Comparison of ENCODE assay signal across 5 fruit fly cellular contexts in the genomic region with DNA sequence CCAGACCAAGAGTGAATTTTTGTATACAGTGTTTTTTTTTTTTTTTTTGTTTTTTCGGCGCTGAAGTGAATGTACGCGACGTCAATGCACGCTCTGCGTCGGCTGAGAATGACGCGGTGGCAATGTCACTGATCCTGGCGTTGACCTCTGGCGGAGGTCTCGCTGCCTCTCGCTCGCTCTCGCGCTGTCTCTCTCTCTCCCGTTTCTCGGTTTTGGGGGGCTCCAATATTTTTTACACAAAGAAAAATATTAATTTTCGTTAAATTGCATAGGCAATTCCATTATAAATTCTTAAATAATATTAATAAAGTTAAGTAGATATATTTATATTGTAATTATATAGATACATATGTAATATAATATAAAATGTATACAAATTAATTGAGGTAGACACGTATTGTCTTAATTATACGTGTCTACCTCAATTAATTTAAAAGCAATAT.
TF ChIP-seq lines count a peak whose summit lies in the region.

No protein-coding gene starts in this region.

- no peak for TF ChIP-seq CTCF in whole organism, embryonic (GFP tag; optimal IDR thresholded peaks at IDR 0.05; lab: Kevin White, UChicago)

TF ChIP-seq in whole organism, 6 proteins besides CTCF, POLR2A, EP300 and RAD21:
- TF ChIP-seq EcR (GFP tag; optimal IDR thresholded peaks at IDR 0.05; lab: Kevin White, UChicago): peak; percentile 35 to 78
- no peak for TF ChIP-seq Dll (optimal IDR thresholded peaks at IDR 0.05; lab: Kevin White, UChicago)

TF ChIP-seq in whole organism, embryonic, 481 proteins besides CTCF, POLR2A, EP300 and RAD21 (continues in another document):
- TF ChIP-seq NfI (GFP tag; optimal IDR thresholded peaks at IDR 0.05; lab: Kevin White, UChicago) (no peak), Rfx (GFP tag; IDR thresholded peaks at IDR 0.05; lab: Robert Waterston, UW) (no peak), CG10267 (tag; optimal IDR thresholded peaks at IDR 0.05; lab: Kevin White, UChicago) (peak; percentile 7), hb (GFP tag; IDR thresholded peaks at IDR 0.05; lab: Robert Waterston, UW; ENCODE audit: partially characterized antibody) (no peak), Pdp1 (GFP tag; optimal IDR thresholded peaks at IDR 0.05; lab: Kevin White, UChicago) (no peak), CG16863 (GFP tag; optimal IDR thresholded peaks at IDR 0.05; lab: Kevin White, UChicago) (no peak), bowl (GFP tag; IDR thresholded peaks at IDR 0.05; lab: Robert Waterston, UW) (no peak), tx (GFP tag; optimal IDR thresholded peaks at IDR 0.05; lab: Kevin White, UChicago) (no peak), gsb (GFP tag; IDR thresholded peaks at IDR 0.05; lab: Robert Waterston, UW) (no peak), Usf (GFP tag; optimal IDR thresholded peaks at IDR 0.05; lab: Kevin White, UChicago) (no peak), gcm (GFP tag; optimal IDR thresholded peaks at IDR 0.05; lab: Kevin White, UChicago) (no peak), HLH3B (GFP tag; IDR thresholded peaks at IDR 0.05; lab: Robert Waterston, UW) (peak; percentile 19; the same call in 1 of the 2 replicates), CG17829 (tag; optimal IDR thresholded peaks at IDR 0.05; lab: Kevin White, UChicago) (peak; percentile 1), ara (GFP tag; IDR thresholded peaks at IDR 0.05; lab: Robert Waterston, UW) (no peak), CG15269 (tag; optimal IDR thresholded peaks at IDR 0.05; lab: Kevin White, UChicago) (peak; percentile 51), al (GFP tag; IDR thresholded peaks at IDR 0.05; lab: Robert Waterston, UW) (no peak), Aef1 (GFP tag; IDR thresholded peaks at IDR 0.05; lab: Robert Waterston, UW) (no peak), CG13424 (tag; optimal IDR thresholded peaks at IDR 0.05; lab: Kevin White, UChicago) (peak; percentile 12), CG15696 (tag; optimal IDR thresholded peaks at IDR 0.05; lab: Kevin White, UChicago) (no peak), trh (GFP tag; optimal IDR thresholded peaks at IDR 0.05; lab: Kevin White, UChicago) (no peak), Ada2b (GFP tag; IDR thresholded peaks at IDR 0.05; lab: Robert Waterston, UW) (0 out of 2 replicates have a peak, but pooled peaks have one; percentile 11)

TF ChIP-seq in whole organism, prepupa, 60 proteins besides CTCF, POLR2A, EP300 and RAD21:
- TF ChIP-seq CG4318 (GFP tag; optimal IDR thresholded peaks at IDR 0.05; lab: Kevin White, UChicago): no peak
- TF ChIP-seq CG3919 (GFP tag; optimal IDR thresholded peaks at IDR 0.05; lab: Kevin White, UChicago): no peak
- TF ChIP-seq Eip93F (GFP tag; optimal IDR thresholded peaks at IDR 0.05; lab: Kevin White, UChicago): no peak
- TF ChIP-seq Hr39 (GFP tag; optimal IDR thresholded peaks at IDR 0.05; lab: Kevin White, UChicago): no peak
- TF ChIP-seq acj6 (GFP tag; optimal IDR thresholded peaks at IDR 0.05; lab: Kevin White, UChicago): no peak
- TF ChIP-seq CG10631 (GFP tag; optimal IDR thresholded peaks at IDR 0.05; lab: Kevin White, UChicago): no peak
- TF ChIP-seq CG3032 (tag; optimal IDR thresholded peaks at IDR 0.05; lab: Kevin White, UChicago): no peak
- TF ChIP-seq Ets21C (GFP tag; optimal IDR thresholded peaks at IDR 0.05; lab: Kevin White, UChicago): no peak
- peak; percentile 97 for TF ChIP-seq svp (GFP tag; lab: Kevin White, UChicago)
- TF ChIP-seq CG34406 (GFP tag; optimal IDR thresholded peaks at IDR 0.05; lab: Kevin White, UChicago): peak; percentile 35
- TF ChIP-seq esn (GFP tag; optimal IDR thresholded peaks at IDR 0.05; lab: Kevin White, UChicago): peak; percentile 1

TF ChIP-seq in whole organism, pupa, 21 proteins besides CTCF, POLR2A, EP300 and RAD21:
- TF ChIP-seq EcR (GFP tag; optimal IDR thresholded peaks at IDR 0.05; lab: Kevin White, UChicago): peak; percentile 26
- TF ChIP-seq CG10348 (GFP tag; IDR thresholded peaks at IDR 0.05; lab: Robert Waterston, UW): no peak
- TF ChIP-seq CG8301 (tag; optimal IDR thresholded peaks at IDR 0.05; lab: Kevin White, UChicago): no peak
- peak; percentile 18 for TF ChIP-seq Snoo (tag; optimal IDR thresholded peaks at IDR 0.05; lab: Kevin White, UChicago)

TF ChIP-seq in whole organism, wandering third instar larva, 38 proteins besides CTCF, POLR2A, EP300 and RAD21:
- no peak for TF ChIP-seq woc (GFP tag; optimal IDR thresholded peaks at IDR 0.05; lab: Kevin White, UChicago)
- TF ChIP-seq dmrt93B (GFP tag; optimal IDR thresholded peaks at IDR 0.05; lab: Kevin White, UChicago): peak; percentile 16
- TF ChIP-seq usp (GFP tag; optimal IDR thresholded peaks at IDR 0.05; lab: Kevin White, UChicago): no peak
- peak; percentile 28 for TF ChIP-seq tai (GFP tag; optimal IDR thresholded peaks at IDR 0.05; lab: Kevin White, UChicago)
- TF ChIP-seq HLH106 (tag; optimal IDR thresholded peaks at IDR 0.05; lab: Kevin White, UChicago): peak; percentile 72
- TF ChIP-seq OdsH (GFP tag; optimal IDR thresholded peaks at IDR 0.05; lab: Kevin White, UChicago): peak; percentile 1
- no peak for TF ChIP-seq Hr83 (GFP tag; optimal IDR thresholded peaks at IDR 0.05; lab: Kevin White, UChicago; ENCODE audit: poor library complexity, severe bottlenecking)
- TF ChIP-seq foxo (GFP tag; optimal IDR thresholded peaks at IDR 0.05; lab: Kevin White, UChicago): peak in 1 of 2 experiments; percentile 32
- no peak for TF ChIP-seq Abd-B (GFP tag; optimal IDR thresholded peaks at IDR 0.05; lab: Kevin White, UChicago)
- TF ChIP-seq Rel (GFP tag; optimal IDR thresholded peaks at IDR 0.05; lab: Kevin White, UChicago): no peak
- TF ChIP-seq Rel (tag; optimal IDR thresholded peaks at IDR 0.05; lab: Kevin White, UChicago): peak; percentile 52
- TF ChIP-seq Hnf4 (GFP tag; optimal IDR thresholded peaks at IDR 0.05; lab: Kevin White, UChicago): no peak
- no peak for TF ChIP-seq fru (GFP tag; optimal IDR thresholded peaks at IDR 0.05; lab: Kevin White, UChicago)
- TF ChIP-seq brk (GFP tag; optimal IDR thresholded peaks at IDR 0.05; lab: Kevin White, UChicago): no peak
- TF ChIP-seq psq (GFP tag; optimal IDR thresholded peaks at IDR 0.05; lab: Kevin White, UChicago): peak; percentile 2
- TF ChIP-seq jim (GFP tag; optimal IDR thresholded peaks at IDR 0.05; lab: Kevin White, UChicago): peak; percentile 67
- TF ChIP-seq Sp1 (GFP tag; optimal IDR thresholded peaks at IDR 0.05; lab: Kevin White, UChicago): peak; percentile 59
